Worm (Caenorhabditis elegans): ENCODE measurements around the gene srw-16.

DNA sequence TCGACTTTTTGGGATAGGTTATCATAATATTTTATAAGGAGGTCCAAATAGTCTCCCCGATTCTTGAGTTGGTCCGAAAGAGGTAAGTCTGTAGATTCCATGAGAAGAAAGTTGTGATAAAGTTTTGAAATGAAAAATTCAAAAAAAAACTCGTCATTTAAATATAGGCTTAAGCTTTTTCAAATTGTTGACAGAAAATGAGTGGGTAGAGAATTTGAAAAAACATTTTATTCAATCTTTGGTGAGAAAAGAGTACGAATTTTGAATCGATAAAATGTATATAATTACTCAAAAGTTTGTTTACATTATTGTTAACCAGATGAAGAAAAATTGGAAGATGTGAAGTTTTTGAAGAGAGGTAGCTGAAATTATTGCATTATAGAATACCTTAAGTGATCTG lies 30.8 kb upstream of the srw-16 start, which contains the start of gene T26H8.5:
- TF ChIP-seq pqm-1 (tag; optimal IDR thresholded peaks at IDR 0.05) (no peak), tbx-2 (tag; optimal IDR thresholded peaks at IDR 0.05) (no peak), lsy-2 (tag; optimal IDR thresholded peaks at IDR 0.05) (no peak), elt-2 (tag; optimal IDR thresholded peaks at IDR 0.05) (no peak), fos-1 (tag; optimal IDR thresholded peaks at IDR 0.05) (no peak), zag-1 (tag; optimal IDR thresholded peaks at IDR 0.05) (no peak)
